Fruit fly (Drosophila melanogaster) whole organism, wandering third instar larva: ENCODE measurements around the gene CkIIalpha-i3.
A peak's percentile ranks its signal among the peaks of the same experiment; 100 is the strongest.

Source experiments
- Abd-B ChIP-seq: fragments of >200 bp; optimal IDR thresholded peaks from 2 replicates; lab custom pipeline; 2017; ENCODE audit warnings: missing biosample characterization, missing genetic modification characterization
- CG32264 ChIP-seq: fragments of 200-800 bp; sonication (Bioruptor generic); optimal IDR thresholded peaks from 2 replicates; lab custom pipeline; 2016; ENCODE audit warnings: missing biosample characterization, missing genetic modification characterization
- CG9705 ChIP-seq: fragments of 200-800 bp; sonication (Bioruptor generic); optimal IDR thresholded peaks from 2 replicates; lab custom pipeline; 2018; ENCODE audit warnings: missing biosample characterization, mild to moderate bottlenecking, missing genetic modification characterization
- CrebA ChIP-seq: fragments of 200-800 bp; sonication (Bioruptor generic); optimal IDR thresholded peaks from 2 replicates; lab custom pipeline; 2016; ENCODE audit warnings: missing biosample characterization, mild to moderate bottlenecking, missing genetic modification characterization, borderline replicate concordance
- Dfd ChIP-seq: fragments of >200 bp; optimal IDR thresholded peaks from 2 replicates; lab custom pipeline; 2017; ENCODE audit warnings: missing biosample characterization, missing genetic modification characterization
- Dif ChIP-seq: fragments of 200-275, 200-300 bp; sonication (Bioruptor generic); optimal IDR thresholded peaks from 2 replicates; lab custom pipeline; 2018; ENCODE audit warnings: missing biosample characterization, missing genetic modification characterization; ENCODE audit not compliant: partially characterized antibody
- GATAd ChIP-seq: sonication (Bioruptor generic); optimal IDR thresholded peaks from 2 replicates; lab custom pipeline; 2016; ENCODE audit warnings: missing biosample characterization, missing genetic modification characterization
- HLH106 ChIP-seq: fragments of 200-800 bp; optimal IDR thresholded peaks from 3 replicates; lab custom pipeline; 2019; ENCODE audit warnings: missing biosample characterization, mild to moderate bottlenecking, missing genetic modification characterization, moderate library complexity
- Hnf4 ChIP-seq: fragments of 200-800 bp; sonication (Bioruptor generic); optimal IDR thresholded peaks from 2 replicates; lab custom pipeline; 2016; ENCODE audit warnings: missing biosample characterization, mild to moderate bottlenecking, missing genetic modification characterization
- Hr78 ChIP-seq: fragments of >200 bp; optimal IDR thresholded peaks from 2 replicates; lab custom pipeline; 2017; ENCODE audit warnings: missing biosample characterization, missing genetic modification characterization
- Hr83 ChIP-seq: fragments of 200-300 bp; sonication (Bioruptor generic); optimal IDR thresholded peaks from 2 replicates; lab custom pipeline; 2016; ENCODE audit warnings: missing biosample characterization, mild to moderate bottlenecking, missing genetic modification characterization, moderate library complexity; ENCODE audit not compliant: poor library complexity, severe bottlenecking
- Jra ChIP-seq: sonication (Bioruptor generic); optimal IDR thresholded peaks from 2 replicates; lab custom pipeline; 2016; ENCODE audit warnings: missing biosample characterization, missing genetic modification characterization
- Mio ChIP-seq: sonication (Bioruptor generic); optimal IDR thresholded peaks from 2 replicates; lab custom pipeline; 2016; ENCODE audit warnings: missing biosample characterization, missing genetic modification characterization
- Myc ChIP-seq: fragments of >200 bp; optimal IDR thresholded peaks from 2 replicates; lab custom pipeline; 2017
- N ChIP-seq: fragments of >200 bp; optimal IDR thresholded peaks from 2 replicates; lab custom pipeline; 2018; ENCODE audit warnings: missing biosample characterization, missing external identifiers, missing genetic modification characterization
- OdsH ChIP-seq: fragments of 200-800 bp; sonication (Bioruptor generic); optimal IDR thresholded peaks from 2 replicates; lab custom pipeline; 2016; ENCODE audit warnings: missing biosample characterization, mild to moderate bottlenecking, missing genetic modification characterization
- Rel ChIP-seq, 2 experiments: fragments of 200-800 bp; sonication (Bioruptor generic) in 1 of 2; optimal IDR thresholded peaks; 2 replicates in 1 of 2; 3 replicates in 1 of 2; lab custom pipeline; 2016 to 2019; ENCODE audit warnings: mild to moderate bottlenecking in 2 of 2, missing biosample characterization in 2 of 2, missing genetic modification characterization in 2 of 2, moderate library complexity in 1 of 2
- Sp1 ChIP-seq: fragments of 200-800 bp; sonication (Bioruptor generic); optimal IDR thresholded peaks from 3 replicates; lab custom pipeline; 2019; ENCODE audit warnings: missing biosample characterization, mild to moderate bottlenecking, missing genetic modification characterization, moderate library complexity
- Vsx2 ChIP-seq: fragments of 200-300, 225-300 bp; sonication (Bioruptor generic); optimal IDR thresholded peaks from 2 replicates; lab custom pipeline; 2018; ENCODE audit warnings: missing biosample characterization, missing genetic modification characterization; ENCODE audit not compliant: partially characterized antibody
- br ChIP-seq: fragments of 200-800 bp; sonication (Bioruptor generic); optimal IDR thresholded peaks from 2 replicates; lab custom pipeline; 2016; ENCODE audit warnings: missing biosample characterization, missing genetic modification characterization
- brk ChIP-seq: fragments of 200-800 bp; sonication (Bioruptor generic); optimal IDR thresholded peaks from 2 replicates; lab custom pipeline; 2016; ENCODE audit warnings: missing biosample characterization, mild to moderate bottlenecking, missing genetic modification characterization
- dl ChIP-seq, 2 experiments: fragments of 175-275, 200-275 bp in 1 of 2; fragments of 200-275 bp in 1 of 2; sonication (Bioruptor generic); optimal IDR thresholded peaks; lab custom pipeline; 2018; ENCODE audit warnings: mild to moderate bottlenecking in 2 of 2, missing biosample characterization in 2 of 2, missing genetic modification characterization in 2 of 2, moderate library complexity in 2 of 2; ENCODE audit not compliant: partially characterized antibody in 2 of 2, insufficient read depth in 1 of 2
- dmrt93B ChIP-seq: fragments of 200-800 bp; sonication (Bioruptor generic); optimal IDR thresholded peaks from 2 replicates; lab custom pipeline; 2018; ENCODE audit warnings: missing biosample characterization, mild to moderate bottlenecking, missing genetic modification characterization
- dsf ChIP-seq: sonication (Bioruptor generic); optimal IDR thresholded peaks from 2 replicates; lab custom pipeline; 2016; ENCODE audit warnings: missing biosample characterization, missing genetic modification characterization, borderline replicate concordance
- ey ChIP-seq: fragments of 200-800 bp; sonication (Bioruptor generic); optimal IDR thresholded peaks from 2 replicates; lab custom pipeline; 2016; ENCODE audit warnings: missing biosample characterization, missing genetic modification characterization
- foxo ChIP-seq, 2 experiments: fragments of 200-800 bp; sonication (Bioruptor generic); optimal IDR thresholded peaks; 2 replicates in 1 of 2; 3 replicates in 1 of 2; lab custom pipeline; 2016 to 2017; ENCODE audit warnings: missing biosample characterization in 2 of 2, missing genetic modification characterization in 2 of 2
- fru ChIP-seq: fragments of 200-800 bp; sonication (Bioruptor generic); optimal IDR thresholded peaks from 3 replicates; lab custom pipeline; 2016; ENCODE audit warnings: missing biosample characterization, mild to moderate bottlenecking, missing genetic modification characterization
- h ChIP-seq: fragments of 200-800 bp; sonication (Bioruptor generic); optimal IDR thresholded peaks from 3 replicates; lab custom pipeline; 2016; ENCODE audit warnings: missing biosample characterization, mild to moderate bottlenecking, missing genetic modification characterization
- jim ChIP-seq: fragments of 175-275, 200-325 bp; sonication (Bioruptor generic); optimal IDR thresholded peaks from 2 replicates; lab custom pipeline; 2016; ENCODE audit warnings: missing biosample characterization, mild to moderate bottlenecking, missing genetic modification characterization
- lola ChIP-seq: fragments of >200 bp; optimal IDR thresholded peaks from 2 replicates; lab custom pipeline; 2017; ENCODE audit warnings: missing biosample characterization, missing genetic modification characterization
- pan ChIP-seq: fragments of >200 bp; optimal IDR thresholded peaks from 2 replicates; lab custom pipeline; 2017
- psq ChIP-seq: fragments of 200-800 bp; sonication (Bioruptor generic); optimal IDR thresholded peaks from 3 replicates; lab custom pipeline; 2017; ENCODE audit warnings: missing biosample characterization, mild to moderate bottlenecking, missing genetic modification characterization, moderate library complexity
- rgr ChIP-seq: fragments of 200-800 bp; sonication (Bioruptor generic); optimal IDR thresholded peaks from 3 replicates; lab custom pipeline; 2016; ENCODE audit warnings: missing biosample characterization, mild to moderate bottlenecking, missing genetic modification characterization
- sage ChIP-seq: fragments of 200-800 bp; sonication (Bioruptor generic); optimal IDR thresholded peaks from 2 replicates; lab custom pipeline; 2016; ENCODE audit warnings: missing biosample characterization, mild to moderate bottlenecking, missing genetic modification characterization
- sv ChIP-seq: fragments of 200-800 bp; sonication (Bioruptor generic); optimal IDR thresholded peaks from 3 replicates; lab custom pipeline; 2016; ENCODE audit warnings: missing biosample characterization, missing genetic modification characterization
- tai ChIP-seq: sonication (Bioruptor generic); optimal IDR thresholded peaks from 2 replicates; lab custom pipeline; 2016; ENCODE audit warnings: missing biosample characterization, missing genetic modification characterization
- usp ChIP-seq: fragments of >200 bp; optimal IDR thresholded peaks from 2 replicates; lab custom pipeline; 2017; ENCODE audit warnings: missing biosample characterization, missing genetic modification characterization
- woc ChIP-seq: sonication (Bioruptor generic); optimal IDR thresholded peaks from 2 replicates; lab custom pipeline; 2016; ENCODE audit warnings: missing biosample characterization, mild to moderate bottlenecking, missing genetic modification characterization

The CkIIalpha-i3 gene

DNA sequence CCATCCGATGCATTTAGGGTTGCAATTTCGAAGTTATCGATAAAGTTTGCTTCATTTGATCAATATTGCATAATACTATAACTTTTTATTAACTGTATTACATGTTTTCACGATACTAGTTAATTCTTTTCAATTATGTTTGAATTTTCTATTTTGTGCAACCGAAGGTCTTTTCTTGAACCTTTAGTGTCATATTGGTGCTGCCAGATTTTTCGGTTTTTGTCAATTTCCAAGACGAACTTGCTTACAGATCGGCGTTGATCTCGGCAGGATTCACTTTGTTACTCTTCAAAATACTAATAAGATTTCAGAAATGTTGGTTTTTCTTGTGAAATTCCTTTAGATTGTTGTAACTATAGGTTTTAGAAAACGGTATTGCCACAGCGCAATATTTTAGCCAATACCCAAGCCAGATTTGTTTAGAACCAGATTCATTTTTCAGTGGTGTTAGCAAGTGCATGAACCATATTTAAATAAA is at the start of gene CkIIalpha-i3:
CkIIalpha-i3 (minus strand) TSS at position 263 of the 478 bp plus-strand sequence.
- no peak for TF ChIP-seq Hr78 (GFP tag; lab: Kevin White, UChicago)
- TF ChIP-seq tai = peak; percentile 50
- peak; percentile 11 for TF ChIP-seq Myc (lab: Kevin White, UChicago)
- TF ChIP-seq, all 38 proteins: peak for 2

DNA sequence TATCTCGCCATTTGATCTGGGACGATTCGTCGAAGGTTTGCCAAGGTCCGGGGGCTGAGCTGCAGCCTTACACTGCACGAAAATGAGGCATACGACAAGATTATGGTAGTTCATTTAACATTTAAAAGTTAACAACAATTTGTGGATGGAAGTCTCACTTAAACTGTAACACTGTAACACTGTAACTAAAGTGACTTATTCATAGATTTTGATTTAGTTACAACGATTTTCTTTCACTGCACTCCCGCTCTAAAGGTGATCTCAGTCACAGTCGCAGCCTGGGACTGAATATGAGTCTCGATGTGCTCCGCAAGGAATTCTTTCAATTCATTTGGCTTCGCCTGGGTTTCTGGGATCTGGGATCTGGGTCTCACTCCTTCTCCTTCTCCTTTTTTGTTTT is 49.8 kb upstream of the CkIIalpha-i3 start:
- TF ChIP-seq pan (lab: Kevin White, UChicago) (no peak), HLH106 (tag; lab: Kevin White, UChicago) (peak; percentile 97), Hnf4 (peak; percentile 90), CG32264 (GFP tag; lab: Kevin White, UChicago) (peak; percentile 92), dsf (GFP tag; lab: Kevin White, UChicago) (peak; percentile 67), ey (GFP tag; lab: Kevin White, UChicago) (peak; percentile 90), woc (peak; percentile 97), Mio (GFP tag; lab: Kevin White, UChicago) (no peak), Dfd (GFP tag; lab: Kevin White, UChicago) (no peak), foxo (GFP tag; optimal IDR thresholded peaks at IDR 0.05; lab: Kevin White, UChicago) (peak; percentile 73 to 93), rgr (peak; percentile 90), h (GFP tag; lab: Kevin White, UChicago) (peak; percentile 95), Dif (GFP tag; lab: Kevin White, UChicago) (no peak), OdsH (peak; percentile 89), Abd-B (GFP tag; lab: Kevin White, UChicago) (no peak), sv (GFP tag; lab: Kevin White, UChicago) (no peak), psq (GFP tag; lab: Kevin White, UChicago) (peak; percentile 92), CG9705 (peak; percentile 94), Vsx2 (no peak), Hr78 (GFP tag; lab: Kevin White, UChicago) (no peak), Hr83 (GFP tag; lab: Kevin White, UChicago) (peak; percentile 65), sage (GFP tag; lab: Kevin White, UChicago) (peak; percentile 87), Jra (GFP tag; lab: Kevin White, UChicago) (peak; percentile 92), Rel (GFP tag; optimal IDR thresholded peaks at IDR 0.05; lab: Kevin White, UChicago) (peak; percentile 89), Rel (tag; optimal IDR thresholded peaks at IDR 0.05; lab: Kevin White, UChicago) (peak; percentile 87), CrebA (GFP tag; lab: Kevin White, UChicago) (peak; percentile 69), fru (peak; percentile 98), brk (GFP tag; lab: Kevin White, UChicago) (peak; percentile 84), tai (peak; percentile 86), GATAd (GFP tag; lab: Kevin White, UChicago) (peak; percentile 30), Sp1 (peak; percentile 96), dmrt93B (GFP tag; lab: Kevin White, UChicago) (peak; percentile 94), dl (GFP tag; optimal IDR thresholded peaks at IDR 0.05; lab: Kevin White, UChicago; ENCODE audit: insufficient read depth in 1 of 2, partially characterized antibody in 2 of 2) (no peak), br (GFP tag; lab: Kevin White, UChicago) (peak; percentile 97)

DNA sequence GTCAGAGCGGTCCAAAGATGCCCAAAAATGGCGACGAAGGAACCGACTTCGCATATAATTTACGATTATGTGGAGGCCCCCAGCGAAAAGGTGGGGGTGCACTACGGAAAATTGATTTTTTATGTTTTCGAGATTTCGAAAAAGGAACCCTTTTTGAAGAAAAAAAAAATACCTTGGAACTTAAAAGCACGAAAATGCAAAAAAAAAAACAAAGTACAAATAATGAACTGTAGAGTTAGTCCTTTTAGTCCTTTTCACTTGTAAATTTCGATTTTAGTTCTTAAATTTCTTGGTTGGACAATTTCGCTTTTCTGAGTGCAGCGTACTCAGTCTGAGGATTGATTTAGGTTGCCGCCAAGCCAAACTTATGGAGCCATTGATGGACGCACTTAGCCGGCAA is 48.1 kb upstream of the CkIIalpha-i3 start:
- TF ChIP-seq woc (peak; percentile 61), HLH106 (tag; lab: Kevin White, UChicago) (peak; percentile 49), OdsH (peak; percentile 63), brk (GFP tag; lab: Kevin White, UChicago) (peak; percentile 47), CrebA (GFP tag; lab: Kevin White, UChicago) (peak; percentile 53), sage (GFP tag; lab: Kevin White, UChicago) (peak; percentile 21), dsf (GFP tag; lab: Kevin White, UChicago) (no peak), h (GFP tag; lab: Kevin White, UChicago) (peak; percentile 74), sv (GFP tag; lab: Kevin White, UChicago) (no peak), Rel (GFP tag; optimal IDR thresholded peaks at IDR 0.05; lab: Kevin White, UChicago) (no peak), Rel (tag; optimal IDR thresholded peaks at IDR 0.05; lab: Kevin White, UChicago) (no peak), fru (peak; percentile 77), Sp1 (peak; percentile 48), dmrt93B (GFP tag; lab: Kevin White, UChicago) (peak; percentile 21), psq (GFP tag; lab: Kevin White, UChicago) (peak; percentile 57), N (no peak), usp (GFP tag; lab: Kevin White, UChicago) (no peak), Jra (GFP tag; lab: Kevin White, UChicago) (peak; percentile 31), dl (GFP tag; optimal IDR thresholded peaks at IDR 0.05; lab: Kevin White, UChicago; ENCODE audit: insufficient read depth in 1 of 2, partially characterized antibody in 2 of 2) (no peak), Abd-B (GFP tag; lab: Kevin White, UChicago) (no peak), Dif (GFP tag; lab: Kevin White, UChicago) (no peak), Vsx2 (no peak), jim (GFP tag; lab: Kevin White, UChicago) (no peak), CG9705 (no peak), ey (GFP tag; lab: Kevin White, UChicago) (peak; percentile 65), Myc (lab: Kevin White, UChicago) (no peak), br (GFP tag; lab: Kevin White, UChicago) (peak; percentile 72), tai (peak; percentile 46), Dfd (GFP tag; lab: Kevin White, UChicago) (no peak), rgr (peak; percentile 58), lola (GFP tag; lab: Kevin White, UChicago) (no peak), Mio (GFP tag; lab: Kevin White, UChicago) (no peak), Hr78 (GFP tag; lab: Kevin White, UChicago) (no peak), CG32264 (GFP tag; lab: Kevin White, UChicago) (peak; percentile 33), GATAd (GFP tag; lab: Kevin White, UChicago) (no peak), Hnf4 (peak; percentile 55), pan (lab: Kevin White, UChicago) (no peak), foxo (GFP tag; optimal IDR thresholded peaks at IDR 0.05; lab: Kevin White, UChicago) (peak in 1 of 2 experiments; percentile 69), Hr83 (GFP tag; lab: Kevin White, UChicago) (no peak)
- TF ChIP-seq, all 38 proteins: peak for 19
